Fruit fly (Drosophila melanogaster) whole organism, embryonic: ENCODE results near the gene CG3679.
A peak's percentile ranks its signal among the peaks of the same experiment; 100 is the strongest.

Experiments used
- Asciz ChIP-seq: fragments of 200-800 bp; sonication (Bioruptor generic); optimal IDR thresholded peaks from 2 replicates; lab custom pipeline; 2017; ENCODE audit warnings: missing biosample characterization, mild to moderate bottlenecking, missing genetic modification characterization, missing genetic modification reagents
- Atf6 ChIP-seq: fragments of 200-800 bp; sonication (Bioruptor generic); IDR thresholded peaks from 2 replicates; pipeline ENCODE4 v1.3.6; 2022; ENCODE audit warnings: missing biosample characterization, missing genetic modification characterization
- Bgb ChIP-seq: fragments of 200-800 bp; sonication (Bioruptor generic); IDR thresholded peaks from 2 replicates; pipeline ENCODE4 v1.3.6; 2022; ENCODE audit warnings: missing biosample characterization, missing genetic modification characterization; ENCODE audit not compliant: partially characterized antibody
- BtbVII ChIP-seq: fragments of 200-800 bp; sonication (Bioruptor generic); optimal IDR thresholded peaks from 3 replicates; lab custom pipeline; 2017; ENCODE audit warnings: missing biosample characterization, mild to moderate bottlenecking, missing genetic modification characterization
- CG1024 ChIP-seq: fragments of 200-800 bp; sonication (Bioruptor generic); IDR thresholded peaks from 2 replicates; pipeline ENCODE4 v1.3.6; 2022; ENCODE audit warnings: missing biosample characterization, missing genetic modification characterization
- CG11504 ChIP-seq: fragments of 200-800 bp; sonication (Bioruptor generic); optimal IDR thresholded peaks from 3 replicates; lab custom pipeline; 2019; ENCODE audit warnings: missing biosample characterization, mild to moderate bottlenecking, missing genetic modification characterization, moderate library complexity
- CG12071 ChIP-seq: fragments of 200-800 bp; sonication (Bioruptor generic); optimal IDR thresholded peaks from 3 replicates; lab custom pipeline; 2018; ENCODE audit warnings: missing biosample characterization, mild to moderate bottlenecking, missing genetic modification characterization
- CG12659 ChIP-seq: fragments of 200-800 bp; sonication (Bioruptor generic); optimal IDR thresholded peaks from 3 replicates; lab custom pipeline; 2017; ENCODE audit warnings: mild to moderate bottlenecking, missing biosample characterization, missing genetic modification reagents, missing genetic modification characterization
- CG14014 ChIP-seq: fragments of 200-800 bp; sonication (Bioruptor generic); IDR thresholded peaks from 2 replicates; pipeline ENCODE4 v1.3.6; 2022; ENCODE audit warnings: missing biosample characterization, missing genetic modification characterization
- CG16813 ChIP-seq: fragments of 200-800 bp; sonication (Bioruptor generic); IDR thresholded peaks from 3 replicates; pipeline ENCODE4 v1.3.6; 2022; ENCODE audit warnings: missing biosample characterization, missing genetic modification characterization; ENCODE audit not compliant: partially characterized antibody
- CG18619 ChIP-seq: fragments of 200-800 bp; sonication (Bioruptor generic); optimal IDR thresholded peaks from 3 replicates; lab custom pipeline; 2017; ENCODE audit warnings: missing biosample characterization, mild to moderate bottlenecking, missing genetic modification characterization
- CG3163 ChIP-seq: fragments of 200-800 bp; sonication (Bioruptor generic); optimal IDR thresholded peaks from 3 replicates; lab custom pipeline; 2016; ENCODE audit warnings: missing biosample characterization, missing genetic modification characterization
- CG34376 ChIP-seq: fragments of 200-800 bp; sonication (Bioruptor generic); optimal IDR thresholded peaks from 2 replicates; lab custom pipeline; 2018; ENCODE audit warnings: missing biosample characterization, mild to moderate bottlenecking, missing genetic modification characterization
- CG4424 ChIP-seq: fragments of 200-800 bp; sonication (Bioruptor generic); optimal IDR thresholded peaks from 3 replicates; lab custom pipeline; 2016; ENCODE audit warnings: missing biosample characterization, missing genetic modification characterization
- CG5953 ChIP-seq: fragments of 200-800 bp; sonication (Bioruptor generic); IDR thresholded peaks from 2 replicates; pipeline ENCODE4 v1.3.6; 2022; ENCODE audit warnings: missing biosample characterization, missing genetic modification characterization
- CG6654 ChIP-seq: fragments of 200-800 bp; sonication (Bioruptor generic); optimal IDR thresholded peaks from 2 replicates; lab custom pipeline; 2017; ENCODE audit warnings: missing biosample characterization, mild to moderate bottlenecking, missing genetic modification characterization
- CG8290 ChIP-seq, 3 experiments: fragments of 200-800 bp; sonication (Bioruptor generic); optimal IDR thresholded peaks; 2 replicates each; lab custom pipeline; 2016 to 2019; ENCODE audit warnings: missing biosample characterization in 3 of 3, missing genetic modification characterization in 3 of 3, mild to moderate bottlenecking in 2 of 3, moderate library complexity in 1 of 3
- CG9817 ChIP-seq: fragments of 200-800 bp; sonication (Bioruptor generic); optimal IDR thresholded peaks from 2 replicates; lab custom pipeline; 2018; ENCODE audit warnings: missing biosample characterization, mild to moderate bottlenecking, missing genetic modification characterization, moderate library complexity
- Dll ChIP-seq: fragments of 200-800 bp; sonication (Bioruptor generic); IDR thresholded peaks from 4 replicates; pipeline ENCODE4 v1.3.6; 2022; ENCODE audit warnings: missing biosample characterization, missing genetic modification characterization; ENCODE audit not compliant: partially characterized antibody
- E2f2 ChIP-seq: fragments of 200-800 bp; sonication (Bioruptor generic); IDR thresholded peaks from 2 replicates; pipeline ENCODE4 v1.3.6; 2022; ENCODE audit warnings: missing biosample characterization, missing genetic modification characterization
- Ets97D ChIP-seq: fragments of 200-800 bp; sonication (Bioruptor generic); optimal IDR thresholded peaks from 3 replicates; lab custom pipeline; 2016; ENCODE audit warnings: missing biosample characterization, missing genetic modification characterization
- HLH3B ChIP-seq: fragments of 200-800 bp; sonication (Bioruptor generic); IDR thresholded peaks from 2 replicates; pipeline ENCODE4 v1.3.6; 2022; ENCODE audit warnings: missing biosample characterization, missing genetic modification characterization
- HmgZ ChIP-seq: fragments of 200-800 bp; sonication (Bioruptor generic); optimal IDR thresholded peaks from 2 replicates; lab custom pipeline; 2018; ENCODE audit warnings: missing biosample characterization, mild to moderate bottlenecking, missing genetic modification characterization
- Hr78 ChIP-seq, 2 experiments: fragments of 200-800 bp in 1 of 2; fragments of >200 bp in 1 of 2; sonication (Bioruptor generic) in 1 of 2; optimal IDR thresholded peaks; 2 replicates each; lab custom pipeline; 2017 to 2019; ENCODE audit warnings: missing biosample characterization in 2 of 2, missing genetic modification characterization in 2 of 2, mild to moderate bottlenecking in 1 of 2, moderate library complexity in 1 of 2
- MTF-1 ChIP-seq: fragments of 200-800 bp; sonication (Bioruptor generic); optimal IDR thresholded peaks from 2 replicates; lab custom pipeline; 2018; ENCODE audit warnings: missing biosample characterization, mild to moderate bottlenecking, missing genetic modification characterization, borderline replicate concordance
- Myb ChIP-seq: fragments of 200-800 bp; sonication (Bioruptor generic); optimal IDR thresholded peaks from 2 replicates; lab custom pipeline; 2016; ENCODE audit warnings: missing biosample characterization, missing genetic modification characterization
- NC2β ChIP-seq: fragments of 200-800 bp; sonication (Bioruptor generic); optimal IDR thresholded peaks from 2 replicates; lab custom pipeline; 2016; ENCODE audit warnings: missing biosample characterization, missing genetic modification characterization
- Ravus ChIP-seq: fragments of 200-800 bp; sonication (Bioruptor generic); IDR thresholded peaks from 2 replicates; pipeline ENCODE4 v1.3.6; 2022; ENCODE audit warnings: missing biosample characterization, missing genetic modification characterization
- Sox102F ChIP-seq: fragments of 200-800 bp; sonication (Bioruptor generic); optimal IDR thresholded peaks from 2 replicates; lab custom pipeline; 2018; ENCODE audit warnings: missing biosample characterization, mild to moderate bottlenecking, missing genetic modification characterization, moderate library complexity
- Spps ChIP-seq: fragments of 200-800 bp; sonication (Bioruptor generic); optimal IDR thresholded peaks from 2 replicates; lab custom pipeline; 2018; ENCODE audit warnings: missing biosample characterization, mild to moderate bottlenecking, missing genetic modification characterization
- Ssrp ChIP-seq: fragments of 200-800 bp; sonication (Bioruptor generic); optimal IDR thresholded peaks from 2 replicates; lab custom pipeline; 2018; ENCODE audit warnings: missing biosample characterization, mild to moderate bottlenecking, missing genetic modification characterization, moderate library complexity
- Usf ChIP-seq: fragments of 200-800 bp; sonication (Bioruptor generic); optimal IDR thresholded peaks from 2 replicates; lab custom pipeline; 2017; ENCODE audit warnings: missing genotype, missing biosample characterization, missing genetic modification characterization
- bigmax ChIP-seq: fragments of 200-800 bp; sonication (Bioruptor generic); optimal IDR thresholded peaks from 2 replicates; lab custom pipeline; 2018; ENCODE audit warnings: missing biosample characterization, mild to moderate bottlenecking, missing genetic modification characterization
- chinmo ChIP-seq: fragments of 200-800 bp; sonication (Bioruptor generic); IDR thresholded peaks from 4 replicates; pipeline ENCODE4 v1.3.6; 2022; ENCODE audit warnings: missing biosample characterization, missing genetic modification characterization; ENCODE audit not compliant: partially characterized antibody
- dmrt99B ChIP-seq: fragments of 200-800 bp; sonication (Bioruptor generic); optimal IDR thresholded peaks from 2 replicates; lab custom pipeline; 2018; ENCODE audit warnings: missing biosample characterization, mild to moderate bottlenecking, missing genetic modification characterization, moderate library complexity
- fd3F ChIP-seq: fragments of 200-800 bp; sonication (Bioruptor generic); optimal IDR thresholded peaks from 2 replicates; lab custom pipeline; 2018; ENCODE audit warnings: missing biosample characterization, mild to moderate bottlenecking, missing genetic modification characterization, moderate library complexity
- grau ChIP-seq: fragments of 200-800 bp; optimal IDR thresholded peaks from 3 replicates; lab custom pipeline; 2019; ENCODE audit warnings: missing biosample characterization, mild to moderate bottlenecking, missing genetic modification characterization, moderate library complexity
- jing ChIP-seq: fragments of 200-800 bp; sonication (Bioruptor generic); optimal IDR thresholded peaks from 2 replicates; lab custom pipeline; 2018; ENCODE audit warnings: missing biosample characterization, mild to moderate bottlenecking, missing genetic modification characterization
- nerfin-2 ChIP-seq: fragments of 200-800 bp; sonication (Bioruptor generic); IDR thresholded peaks from 2 replicates; pipeline ENCODE4 v1.3.6; 2022; ENCODE audit warnings: missing biosample characterization, missing genetic modification characterization; ENCODE audit not compliant: partially characterized antibody
- org-1 ChIP-seq: fragments of 200-800 bp; sonication (Bioruptor generic); optimal IDR thresholded peaks from 2 replicates; lab custom pipeline; 2017; ENCODE audit warnings: missing biosample characterization, missing genetic modification characterization
- pb ChIP-seq: fragments of 200-800 bp; sonication (Bioruptor generic); optimal IDR thresholded peaks from 3 replicates; lab custom pipeline; 2016; ENCODE audit warnings: missing biosample characterization, missing genetic modification characterization
- phol ChIP-seq: fragments of 200-800 bp; sonication (Bioruptor generic); optimal IDR thresholded peaks from 3 replicates; lab custom pipeline; 2018; ENCODE audit warnings: missing biosample characterization, mild to moderate bottlenecking, missing genetic modification characterization, moderate library complexity
- salm ChIP-seq: fragments of 200-800 bp; sonication (Bioruptor generic); optimal IDR thresholded peaks from 2 replicates; lab custom pipeline; 2018; ENCODE audit warnings: missing biosample characterization, mild to moderate bottlenecking, missing genetic modification characterization
- sim ChIP-seq: fragments of 200-800 bp; sonication (Bioruptor generic); IDR thresholded peaks from 2 replicates; pipeline ENCODE4 v1.3.6; 2022; ENCODE audit warnings: missing biosample characterization, missing genetic modification characterization
- trh ChIP-seq: fragments of 200-800 bp; sonication (Bioruptor generic); optimal IDR thresholded peaks from 2 replicates; lab custom pipeline; 2016; ENCODE audit warnings: missing biosample characterization, missing genetic modification characterization
- unc-4 ChIP-seq: fragments of 200-800 bp; sonication (Bioruptor generic); IDR thresholded peaks from 2 replicates; pipeline ENCODE4 v1.3.6; 2022; ENCODE audit warnings: missing biosample characterization, missing genetic modification characterization; ENCODE audit not compliant: partially characterized antibody
- vfl ChIP-seq: fragments of 200-800 bp; sonication (Bioruptor generic); optimal IDR thresholded peaks from 2 replicates; lab custom pipeline; 2016; ENCODE audit warnings: missing biosample characterization, missing genetic modification characterization
- wek ChIP-seq: fragments of 200-800 bp; sonication (Bioruptor generic); optimal IDR thresholded peaks from 3 replicates; lab custom pipeline; 2018; ENCODE audit warnings: missing biosample characterization, mild to moderate bottlenecking, missing genetic modification characterization, moderate library complexity
- zen2 ChIP-seq: fragments of 200-800 bp; sonication (Bioruptor generic); IDR thresholded peaks from 3 replicates; pipeline ENCODE4 v1.3.6; 2022; ENCODE audit warnings: missing biosample characterization, missing genetic modification characterization; ENCODE audit not compliant: partially characterized antibody
- zfh2 ChIP-seq: fragments of 200-800 bp; sonication (Bioruptor generic); optimal IDR thresholded peaks from 2 replicates; lab custom pipeline; 2016; ENCODE audit warnings: missing biosample characterization, missing genetic modification characterization

Gene CG3679

dm6 chrX:16323063-16323462 lies 19.4 kb downstream of the CG3679 start, which contains the start of the genes CG9917 and CG32579 (continued):
- TF ChIP-seq Asciz (GFP tag; lab: Kevin White, UChicago) = no peak
- TF ChIP-seq MTF-1 (GFP tag; lab: Kevin White, UChicago) = no peak
- TF ChIP-seq zen2 (GFP tag; lab: Robert Waterston, UW) = peak; percentile 73; the same call in 2 of the 3 replicates
- no peak for TF ChIP-seq NC2β (GFP tag; lab: Kevin White, UChicago)
- no peak for TF ChIP-seq Sox102F (GFP tag; lab: Kevin White, UChicago)
- peak; percentile 67 for TF ChIP-seq HmgZ (tag; lab: Kevin White, UChicago)
- no peak for TF ChIP-seq org-1 (GFP tag; lab: Kevin White, UChicago)
- no peak for TF ChIP-seq CG9817 (tag; lab: Kevin White, UChicago)
- no peak for TF ChIP-seq CG14014 (GFP tag; lab: Robert Waterston, UW)
- TF ChIP-seq CG6654 (GFP tag; lab: Kevin White, UChicago) = no peak
- no peak for TF ChIP-seq Ssrp
- no peak for TF ChIP-seq Usf
- no peak for TF ChIP-seq CG8290 (GFP tag; optimal IDR thresholded peaks at IDR 0.05; lab: Kevin White, UChicago)
- TF ChIP-seq CG8290 (tag; optimal IDR thresholded peaks at IDR 0.05; lab: Kevin White, UChicago) = no peak
- no peak for TF ChIP-seq CG5953
- no peak for TF ChIP-seq CG3163
- no peak for TF ChIP-seq trh (GFP tag; lab: Kevin White, UChicago)
- peak; percentile 90 for TF ChIP-seq Bgb (GFP tag; lab: Robert Waterston, UW)
- no peak for TF ChIP-seq salm
- TF ChIP-seq CG18619 (GFP tag; lab: Kevin White, UChicago) = no peak
- peak; percentile 56 for TF ChIP-seq CG12659 (GFP tag; lab: Kevin White, UChicago)
- TF ChIP-seq jing (GFP tag; lab: Kevin White, UChicago) = no peak
- peak; percentile 78 for TF ChIP-seq unc-4 (GFP tag; lab: Robert Waterston, UW)
- no peak for TF ChIP-seq CG1024 (GFP tag; lab: Robert Waterston, UW)
- no peak for TF ChIP-seq CG12071
- TF ChIP-seq CG16813 (GFP tag; lab: Robert Waterston, UW) = peak; percentile 80
- peak; percentile 77 for TF ChIP-seq Dll
- TF ChIP-seq dmrt99B (tag; lab: Kevin White, UChicago) = no peak
- TF ChIP-seq grau (tag; lab: Kevin White, UChicago) = no peak
- TF ChIP-seq CG34376 (GFP tag; lab: Kevin White, UChicago) = peak; percentile 13
- TF ChIP-seq E2f2 = peak; percentile 66
- TF ChIP-seq CG11504 (tag; lab: Kevin White, UChicago) = no peak
- no peak for TF ChIP-seq Ravus (GFP tag; lab: Robert Waterston, UW)
- no peak for TF ChIP-seq Atf6 (GFP tag; lab: Robert Waterston, UW)
- peak; percentile 0 for TF ChIP-seq Myb
- TF ChIP-seq vfl (GFP tag; lab: Kevin White, UChicago) = no peak
- TF ChIP-seq bigmax = no peak
- TF ChIP-seq BtbVII (GFP tag; lab: Kevin White, UChicago) = no peak
- TF ChIP-seq wek (GFP tag; lab: Kevin White, UChicago) = no peak
- TF ChIP-seq sim (GFP tag; lab: Robert Waterston, UW) = no peak
- no peak for TF ChIP-seq zfh2 (GFP tag; lab: Kevin White, UChicago)
- no peak for TF ChIP-seq Hr78 (GFP tag; optimal IDR thresholded peaks at IDR 0.05; lab: Kevin White, UChicago)
- no peak for TF ChIP-seq phol (tag; lab: Kevin White, UChicago)
- no peak for TF ChIP-seq fd3F
- TF ChIP-seq CG4424 (GFP tag; lab: Kevin White, UChicago) = no peak
- no peak for TF ChIP-seq Spps
- peak; percentile 83; the same call in 2 of the 4 replicates for TF ChIP-seq chinmo (GFP tag; lab: Robert Waterston, UW)
- no peak for TF ChIP-seq HLH3B (GFP tag; lab: Robert Waterston, UW)
- peak; percentile 55 for TF ChIP-seq Ets97D (GFP tag; lab: Kevin White, UChicago)
- TF ChIP-seq nerfin-2 = peak; percentile 78
- no peak for TF ChIP-seq pb (GFP tag; lab: Kevin White, UChicago)
